Fruit fly (Drosophila melanogaster) whole organism, pupa: ENCODE measurements around the gene ICA69.
A peak's percentile ranks its signal among the peaks of the same experiment; 100 is the strongest.

Experiments
- CG10348 ChIP-seq: fragments of 200-800 bp; sonication (Bioruptor generic); IDR thresholded peaks from 2 replicates; pipeline ENCODE4 v1.3.6; 2022; ENCODE audit warnings: missing biosample characterization, missing genetic modification characterization
- CG12605 ChIP-seq: fragments of 200-800 bp; sonication (Bioruptor generic); IDR thresholded peaks from 2 replicates; pipeline ENCODE4 v1.3.6; 2022; ENCODE audit warnings: missing biosample characterization, missing genetic modification characterization
- CG13204 ChIP-seq: fragments of 200-800 bp; sonication (Bioruptor generic); optimal IDR thresholded peaks from 2 replicates; lab custom pipeline; 2018; ENCODE audit warnings: missing biosample characterization, mild to moderate bottlenecking, missing genetic modification characterization, moderate library complexity
- CG14655 ChIP-seq: fragments of 200-800 bp; sonication (Bioruptor generic); optimal IDR thresholded peaks from 3 replicates; lab custom pipeline; 2017; ENCODE audit warnings: mild to moderate bottlenecking, missing biosample characterization, missing genetic modification reagents, missing genetic modification characterization
- CG17806 ChIP-seq: fragments of 200-800 bp; sonication (Bioruptor generic); optimal IDR thresholded peaks from 2 replicates; lab custom pipeline; 2018; ENCODE audit warnings: missing biosample characterization, mild to moderate bottlenecking, missing genetic modification characterization, moderate library complexity
- CG34367 ChIP-seq: fragments of 200-800 bp; sonication (Bioruptor generic); optimal IDR thresholded peaks from 2 replicates; lab custom pipeline; 2018; ENCODE audit warnings: missing biosample characterization, mild to moderate bottlenecking, missing genetic modification characterization
- D1 ChIP-seq: fragments of 200-800 bp; sonication (Bioruptor generic); optimal IDR thresholded peaks from 2 replicates; lab custom pipeline; 2018; ENCODE audit warnings: missing biosample characterization, mild to moderate bottlenecking, missing genetic modification characterization, moderate library complexity
- Ets98B ChIP-seq: fragments of 200-800 bp; sonication (Bioruptor generic); IDR thresholded peaks from 2 replicates; pipeline ENCODE4 v1.3.6; 2022; ENCODE audit warnings: missing biosample characterization, missing genetic modification characterization
- Pif1B ChIP-seq: fragments of 200-800 bp; sonication (Bioruptor generic); optimal IDR thresholded peaks from 3 replicates; lab custom pipeline; 2016; ENCODE audit warnings: missing biosample characterization, missing genetic modification characterization
- Snoo ChIP-seq: fragments of 200-800 bp; sonication (Bioruptor generic); optimal IDR thresholded peaks from 3 replicates; lab custom pipeline; 2017; ENCODE audit warnings: missing biosample characterization, mild to moderate bottlenecking, missing genetic modification characterization, inconsistent platforms
- rn ChIP-seq: fragments of 200-800 bp; sonication (Bioruptor generic); IDR thresholded peaks from 2 replicates; pipeline ENCODE4 v1.3.6; 2022; ENCODE audit warnings: missing biosample characterization, missing genetic modification characterization

DNA sequence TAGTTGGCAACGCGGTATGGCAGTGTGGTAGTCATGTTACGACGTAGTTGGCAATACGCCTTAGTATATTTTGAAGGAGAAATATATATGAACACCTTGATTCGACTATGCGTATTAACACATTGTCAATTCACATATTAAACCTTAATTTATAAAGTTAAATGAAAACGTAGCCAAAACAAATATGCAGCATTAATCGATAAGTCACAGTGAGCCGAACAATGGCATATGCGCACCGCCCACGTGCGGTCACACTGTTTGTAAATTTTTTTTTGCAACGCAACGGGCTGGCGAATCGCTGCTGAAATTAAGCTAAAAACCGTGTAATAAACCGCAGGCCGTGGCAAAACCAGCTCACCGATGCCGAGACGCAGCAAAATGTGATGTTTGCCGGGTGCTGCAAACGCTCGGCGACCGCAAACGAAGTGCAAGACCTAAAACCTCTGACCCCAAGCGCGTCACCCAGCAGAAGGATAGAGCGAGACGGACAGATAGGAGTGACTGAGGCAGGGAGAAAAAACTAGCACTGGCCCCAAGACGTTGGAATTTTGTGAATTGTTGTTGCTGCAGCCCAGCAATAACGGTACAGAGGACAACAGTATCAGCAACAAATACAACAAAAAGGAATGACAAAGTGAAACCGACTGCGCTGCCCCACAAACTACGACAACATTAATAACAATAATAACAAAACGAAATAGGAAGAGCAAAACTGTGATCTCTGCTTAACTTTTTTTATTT lies 44.5 kb downstream of the ICA69 start:
- no peak; the same call in 1 of the 2 replicates for TF ChIP-seq Ets98B
- no peak for TF ChIP-seq CG13204 (GFP tag; lab: Kevin White, UChicago)
- no peak for TF ChIP-seq Snoo
- TF ChIP-seq CG17806 (tag; lab: Kevin White, UChicago) = no peak
- no peak for TF ChIP-seq rn (GFP tag; lab: Robert Waterston, UW)
- TF ChIP-seq D1 (tag; lab: Kevin White, UChicago) = no peak
- TF ChIP-seq CG34367 (tag; lab: Kevin White, UChicago) = peak; percentile 19
- TF ChIP-seq CG14655 = no peak
- TF ChIP-seq CG12605 (GFP tag; lab: Robert Waterston, UW) = no peak
- no peak for TF ChIP-seq CG10348 (GFP tag; lab: Robert Waterston, UW)
- peak; percentile 19 for TF ChIP-seq Pif1B
